Worm (Caenorhabditis elegans) whole organism, L4/young adult: Measurements from ENCODE around the gene htas-1.

Source experiments
- W03F9.2 ChIP-seq: fragments of 150-350 bp; optimal IDR thresholded peaks from 2 replicates; lab custom pipeline; 2014; ENCODE audit warnings: missing biosample characterization, missing genetic modification characterization
- dao-5 ChIP-seq: sonication (generic microtip); optimal IDR thresholded peaks from 2 replicates; lab custom pipeline; 2016; ENCODE audit warnings: missing genotype, missing genetic modification characterization, moderate library complexity, missing compliant biosample characterization
- him-1 ChIP-seq: sonication (generic microtip); optimal IDR thresholded peaks from 2 replicates; lab custom pipeline; 2016; ENCODE audit warnings: missing genotype, missing genetic modification reagents, missing genetic modification characterization, missing compliant biosample characterization

ce11 chrIV:9706704-9707197 lies 23.4 kb upstream of the htas-1 start, which contains the start of the genes dcaf-1 and dph-3:
- no peak for TF ChIP-seq dao-5 (tag; lab: Kevin White, UChicago)
- no peak for TF ChIP-seq him-1 (tag; lab: Kevin White, UChicago)
- TF ChIP-seq W03F9.2 (tag; lab: Kevin White, UChicago), result peak; percentile 60
